Fruit fly (Drosophila melanogaster) whole organism, wandering third instar larva: ENCODE data around the gene COX6B.

Source experiments
- Abd-B ChIP-seq: fragments of >200 bp; optimal IDR thresholded peaks from 2 replicates; lab custom pipeline; 2017; ENCODE audit warnings: missing biosample characterization, missing genetic modification characterization
- CG32264 ChIP-seq: fragments of 200-800 bp; sonication (Bioruptor generic); optimal IDR thresholded peaks from 2 replicates; lab custom pipeline; 2016; ENCODE audit warnings: missing biosample characterization, missing genetic modification characterization
- CrebA ChIP-seq: fragments of 200-800 bp; sonication (Bioruptor generic); optimal IDR thresholded peaks from 2 replicates; lab custom pipeline; 2016; ENCODE audit warnings: missing biosample characterization, mild to moderate bottlenecking, missing genetic modification characterization, borderline replicate concordance
- Dif ChIP-seq: fragments of 200-275, 200-300 bp; sonication (Bioruptor generic); optimal IDR thresholded peaks from 2 replicates; lab custom pipeline; 2018; ENCODE audit warnings: missing biosample characterization, missing genetic modification characterization; ENCODE audit not compliant: partially characterized antibody
- GATAd ChIP-seq: sonication (Bioruptor generic); optimal IDR thresholded peaks from 2 replicates; lab custom pipeline; 2016; ENCODE audit warnings: missing biosample characterization, missing genetic modification characterization
- HLH106 ChIP-seq: fragments of 200-800 bp; optimal IDR thresholded peaks from 3 replicates; lab custom pipeline; 2019; ENCODE audit warnings: missing biosample characterization, mild to moderate bottlenecking, missing genetic modification characterization, moderate library complexity
- Hnf4 ChIP-seq: fragments of 200-800 bp; sonication (Bioruptor generic); optimal IDR thresholded peaks from 2 replicates; lab custom pipeline; 2016; ENCODE audit warnings: missing biosample characterization, mild to moderate bottlenecking, missing genetic modification characterization
- Hr78 ChIP-seq: fragments of >200 bp; optimal IDR thresholded peaks from 2 replicates; lab custom pipeline; 2017; ENCODE audit warnings: missing biosample characterization, missing genetic modification characterization
- Hr83 ChIP-seq: fragments of 200-300 bp; sonication (Bioruptor generic); optimal IDR thresholded peaks from 2 replicates; lab custom pipeline; 2016; ENCODE audit warnings: missing biosample characterization, mild to moderate bottlenecking, missing genetic modification characterization, moderate library complexity; ENCODE audit not compliant: poor library complexity, severe bottlenecking
- Jra ChIP-seq: sonication (Bioruptor generic); optimal IDR thresholded peaks from 2 replicates; lab custom pipeline; 2016; ENCODE audit warnings: missing biosample characterization, missing genetic modification characterization
- Mio ChIP-seq: sonication (Bioruptor generic); optimal IDR thresholded peaks from 2 replicates; lab custom pipeline; 2016; ENCODE audit warnings: missing biosample characterization, missing genetic modification characterization
- Myc ChIP-seq: fragments of >200 bp; optimal IDR thresholded peaks from 2 replicates; lab custom pipeline; 2017
- Rel ChIP-seq, 2 experiments: fragments of 200-800 bp; sonication (Bioruptor generic) in 1 of 2; optimal IDR thresholded peaks; 2 replicates in 1 of 2; 3 replicates in 1 of 2; lab custom pipeline; 2016 to 2019; ENCODE audit warnings: mild to moderate bottlenecking in 2 of 2, missing biosample characterization in 2 of 2, missing genetic modification characterization in 2 of 2, moderate library complexity in 1 of 2
- Sp1 ChIP-seq: fragments of 200-800 bp; sonication (Bioruptor generic); optimal IDR thresholded peaks from 3 replicates; lab custom pipeline; 2019; ENCODE audit warnings: missing biosample characterization, mild to moderate bottlenecking, missing genetic modification characterization, moderate library complexity
- Vsx2 ChIP-seq: fragments of 200-300, 225-300 bp; sonication (Bioruptor generic); optimal IDR thresholded peaks from 2 replicates; lab custom pipeline; 2018; ENCODE audit warnings: missing biosample characterization, missing genetic modification characterization; ENCODE audit not compliant: partially characterized antibody
- br ChIP-seq: fragments of 200-800 bp; sonication (Bioruptor generic); optimal IDR thresholded peaks from 2 replicates; lab custom pipeline; 2016; ENCODE audit warnings: missing biosample characterization, missing genetic modification characterization
- brk ChIP-seq: fragments of 200-800 bp; sonication (Bioruptor generic); optimal IDR thresholded peaks from 2 replicates; lab custom pipeline; 2016; ENCODE audit warnings: missing biosample characterization, mild to moderate bottlenecking, missing genetic modification characterization
- dl ChIP-seq, 2 experiments: fragments of 175-275, 200-275 bp in 1 of 2; fragments of 200-275 bp in 1 of 2; sonication (Bioruptor generic); optimal IDR thresholded peaks; lab custom pipeline; 2018; ENCODE audit warnings: mild to moderate bottlenecking in 2 of 2, missing biosample characterization in 2 of 2, missing genetic modification characterization in 2 of 2, moderate library complexity in 2 of 2; ENCODE audit not compliant: partially characterized antibody in 2 of 2, insufficient read depth in 1 of 2
- dmrt93B ChIP-seq: fragments of 200-800 bp; sonication (Bioruptor generic); optimal IDR thresholded peaks from 2 replicates; lab custom pipeline; 2018; ENCODE audit warnings: missing biosample characterization, mild to moderate bottlenecking, missing genetic modification characterization
- dsf ChIP-seq: sonication (Bioruptor generic); optimal IDR thresholded peaks from 2 replicates; lab custom pipeline; 2016; ENCODE audit warnings: missing biosample characterization, missing genetic modification characterization, borderline replicate concordance
- foxo ChIP-seq, 2 experiments: fragments of 200-800 bp; sonication (Bioruptor generic); optimal IDR thresholded peaks; 2 replicates in 1 of 2; 3 replicates in 1 of 2; lab custom pipeline; 2016 to 2017; ENCODE audit warnings: missing biosample characterization in 2 of 2, missing genetic modification characterization in 2 of 2
- fru ChIP-seq: fragments of 200-800 bp; sonication (Bioruptor generic); optimal IDR thresholded peaks from 3 replicates; lab custom pipeline; 2016; ENCODE audit warnings: missing biosample characterization, mild to moderate bottlenecking, missing genetic modification characterization
- h ChIP-seq: fragments of 200-800 bp; sonication (Bioruptor generic); optimal IDR thresholded peaks from 3 replicates; lab custom pipeline; 2016; ENCODE audit warnings: missing biosample characterization, mild to moderate bottlenecking, missing genetic modification characterization
- jim ChIP-seq: fragments of 175-275, 200-325 bp; sonication (Bioruptor generic); optimal IDR thresholded peaks from 2 replicates; lab custom pipeline; 2016; ENCODE audit warnings: missing biosample characterization, mild to moderate bottlenecking, missing genetic modification characterization
- lola ChIP-seq: fragments of >200 bp; optimal IDR thresholded peaks from 2 replicates; lab custom pipeline; 2017; ENCODE audit warnings: missing biosample characterization, missing genetic modification characterization
- rgr ChIP-seq: fragments of 200-800 bp; sonication (Bioruptor generic); optimal IDR thresholded peaks from 3 replicates; lab custom pipeline; 2016; ENCODE audit warnings: missing biosample characterization, mild to moderate bottlenecking, missing genetic modification characterization
- sage ChIP-seq: fragments of 200-800 bp; sonication (Bioruptor generic); optimal IDR thresholded peaks from 2 replicates; lab custom pipeline; 2016; ENCODE audit warnings: missing biosample characterization, mild to moderate bottlenecking, missing genetic modification characterization
- sv ChIP-seq: fragments of 200-800 bp; sonication (Bioruptor generic); optimal IDR thresholded peaks from 3 replicates; lab custom pipeline; 2016; ENCODE audit warnings: missing biosample characterization, missing genetic modification characterization
- tai ChIP-seq: sonication (Bioruptor generic); optimal IDR thresholded peaks from 2 replicates; lab custom pipeline; 2016; ENCODE audit warnings: missing biosample characterization, missing genetic modification characterization
- usp ChIP-seq: fragments of >200 bp; optimal IDR thresholded peaks from 2 replicates; lab custom pipeline; 2017; ENCODE audit warnings: missing biosample characterization, missing genetic modification characterization
- woc ChIP-seq: sonication (Bioruptor generic); optimal IDR thresholded peaks from 2 replicates; lab custom pipeline; 2016; ENCODE audit warnings: missing biosample characterization, mild to moderate bottlenecking, missing genetic modification characterization

The COX6B gene

dm6 chrX:19716325-19716917 is 27.7 kb downstream of the COX6B start:
- no peak for TF ChIP-seq Hr78 (GFP tag; lab: Kevin White, UChicago)
- TF ChIP-seq GATAd (GFP tag; lab: Kevin White, UChicago), result no peak
- TF ChIP-seq Vsx2 (GFP tag; lab: Kevin White, UChicago), result no peak
- TF ChIP-seq CG32264 (GFP tag; lab: Kevin White, UChicago), result no peak
- no peak for TF ChIP-seq dl (GFP tag; optimal IDR thresholded peaks at IDR 0.05; lab: Kevin White, UChicago; ENCODE audit: insufficient read depth in 1 of 2, partially characterized antibody in 2 of 2)
- TF ChIP-seq Hr83 (GFP tag; lab: Kevin White, UChicago), result no peak
- TF ChIP-seq Hnf4 (GFP tag; lab: Kevin White, UChicago), result no peak
- TF ChIP-seq Rel (GFP tag; optimal IDR thresholded peaks at IDR 0.05; lab: Kevin White, UChicago), result no peak
- TF ChIP-seq Rel (tag; optimal IDR thresholded peaks at IDR 0.05; lab: Kevin White, UChicago), result no peak
- TF ChIP-seq HLH106 (tag; lab: Kevin White, UChicago), result no peak
- TF ChIP-seq h (GFP tag; lab: Kevin White, UChicago), result no peak
- TF ChIP-seq sage (GFP tag; lab: Kevin White, UChicago), result no peak
- no peak for TF ChIP-seq Abd-B
- TF ChIP-seq rgr, result no peak
- no peak for TF ChIP-seq woc (GFP tag; lab: Kevin White, UChicago)
- no peak for TF ChIP-seq Mio (GFP tag; lab: Kevin White, UChicago)
- no peak for TF ChIP-seq dsf
- TF ChIP-seq usp (GFP tag; lab: Kevin White, UChicago), result no peak
- TF ChIP-seq fru (GFP tag; lab: Kevin White, UChicago), result no peak

dm6 chrX:19714816-19715215 is 29.3 kb downstream of the COX6B start:
- TF ChIP-seq brk, result no peak
- no peak for TF ChIP-seq Vsx2 (GFP tag; lab: Kevin White, UChicago)
- no peak for TF ChIP-seq sv
- no peak for TF ChIP-seq rgr
- TF ChIP-seq Rel (GFP tag; optimal IDR thresholded peaks at IDR 0.05; lab: Kevin White, UChicago), result no peak
- TF ChIP-seq Rel (tag; optimal IDR thresholded peaks at IDR 0.05; lab: Kevin White, UChicago), result no peak
- no peak for TF ChIP-seq Hr83 (GFP tag; lab: Kevin White, UChicago)
- no peak for TF ChIP-seq foxo (GFP tag; optimal IDR thresholded peaks at IDR 0.05; lab: Kevin White, UChicago)
- no peak for TF ChIP-seq Dif (GFP tag; lab: Kevin White, UChicago)
- TF ChIP-seq CrebA (GFP tag; lab: Kevin White, UChicago), result no peak
- TF ChIP-seq dl (GFP tag; optimal IDR thresholded peaks at IDR 0.05; lab: Kevin White, UChicago; ENCODE audit: insufficient read depth in 1 of 2, partially characterized antibody in 2 of 2), result no peak
- TF ChIP-seq tai (GFP tag; lab: Kevin White, UChicago), result no peak
- no peak for TF ChIP-seq Abd-B
- no peak for TF ChIP-seq jim (GFP tag; lab: Kevin White, UChicago)
- no peak for TF ChIP-seq sage (GFP tag; lab: Kevin White, UChicago)
- no peak for TF ChIP-seq dmrt93B (GFP tag; lab: Kevin White, UChicago)
- no peak for TF ChIP-seq CG32264 (GFP tag; lab: Kevin White, UChicago)
- TF ChIP-seq Sp1 (GFP tag; lab: Kevin White, UChicago), result no peak
- TF ChIP-seq, all 38 proteins: peak for 0

- TF ChIP-seq h (GFP tag; lab: Kevin White, UChicago) (no peak), Myc (lab: Kevin White, UChicago) (no peak), Hnf4 (GFP tag; lab: Kevin White, UChicago) (no peak), lola (no peak), tai (GFP tag; lab: Kevin White, UChicago) (no peak), sage (GFP tag; lab: Kevin White, UChicago) (no peak), Vsx2 (GFP tag; lab: Kevin White, UChicago) (no peak), usp (GFP tag; lab: Kevin White, UChicago) (no peak), br (GFP tag; lab: Kevin White, UChicago) (no peak), Jra (GFP tag; lab: Kevin White, UChicago) (no peak), dl (GFP tag; optimal IDR thresholded peaks at IDR 0.05; lab: Kevin White, UChicago; ENCODE audit: insufficient read depth in 1 of 2, partially characterized antibody in 2 of 2) (no peak), CG32264 (GFP tag; lab: Kevin White, UChicago) (no peak), Mio (GFP tag; lab: Kevin White, UChicago) (no peak), Hr83 (GFP tag; lab: Kevin White, UChicago) (no peak)
Measured at dm6 chrX:19712898-19713627, 31.1 kb downstream of the COX6B start, which contains the start of gene meso18E. TSS of gene meso18E (minus strand) at chrX:19713045.
